Fruit fly (Drosophila melanogaster): Measurements from ENCODE around the gene CG5421.
A peak's percentile ranks its signal among the peaks of the same experiment; 100 is the strongest.

Gene CG5421

DNA sequence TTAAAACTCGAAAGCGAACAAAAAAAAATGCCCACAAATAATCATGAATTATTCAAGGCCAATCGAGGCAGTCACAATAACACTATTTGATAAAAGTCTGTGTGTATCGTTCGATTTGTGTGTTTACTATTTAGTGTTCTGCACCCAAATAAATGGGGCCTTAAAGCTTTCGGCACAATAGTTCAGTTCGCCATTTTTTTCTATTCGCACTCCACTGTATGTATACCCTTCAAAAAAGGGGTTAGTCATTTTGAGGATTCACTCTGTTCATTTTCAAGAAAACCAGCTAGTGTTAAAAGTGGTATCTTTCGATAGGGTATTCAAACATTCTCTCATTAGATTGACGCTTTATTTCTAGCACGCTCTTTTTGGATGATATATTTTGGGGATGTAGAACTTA, 19.7 kb upstream of the CG5421 start (continued):
- no peak for TF ChIP-seq CG18476 (GFP tag; optimal IDR thresholded peaks at IDR 0.05)
- no peak for TF ChIP-seq ro (GFP tag; IDR thresholded peaks at IDR 0.05)
- no peak for TF ChIP-seq danr (GFP tag; IDR thresholded peaks at IDR 0.05)
- TF ChIP-seq CG4820 (GFP tag; optimal IDR thresholded peaks at IDR 0.05), result no peak
- peak; percentile 27 for TF ChIP-seq Ptx1 (GFP tag; IDR thresholded peaks at IDR 0.05)
- peak; percentile 60 for TF ChIP-seq grau (tag; optimal IDR thresholded peaks at IDR 0.05)
- no peak for TF ChIP-seq Dref (GFP tag; IDR thresholded peaks at IDR 0.05)
- peak; percentile 22 for TF ChIP-seq CG10274 (GFP tag; optimal IDR thresholded peaks at IDR 0.05)
- TF ChIP-seq rib (GFP tag; IDR thresholded peaks at IDR 0.05), result peak; percentile 94
- peak; percentile 6 for TF ChIP-seq pnt (GFP tag; optimal IDR thresholded peaks at IDR 0.05)
- TF ChIP-seq CG3838 (GFP tag; optimal IDR thresholded peaks at IDR 0.05), result no peak
- no peak for TF ChIP-seq CG14860 (GFP tag; IDR thresholded peaks at IDR 0.05; ENCODE audit: partially characterized antibody)
- TF ChIP-seq ranshi (GFP tag; IDR thresholded peaks at IDR 0.05), result 0 out of 2 replicates have a peak, but pooled peaks have one; percentile 33
- peak; percentile 50; the same call in 1 of the 2 replicates for TF ChIP-seq seq (GFP tag; IDR thresholded peaks at IDR 0.05)
- no peak for TF ChIP-seq CG43689 (GFP tag; IDR thresholded peaks at IDR 0.05)
- no peak for TF ChIP-seq jing (GFP tag; optimal IDR thresholded peaks at IDR 0.05)
- TF ChIP-seq repo (GFP tag; optimal IDR thresholded peaks at IDR 0.05), result no peak
- no peak for TF ChIP-seq twi (tag; optimal IDR thresholded peaks at IDR 0.05)
- no peak for TF ChIP-seq slou (GFP tag; optimal IDR thresholded peaks at IDR 0.05)
- TF ChIP-seq Mes4 (GFP tag; optimal IDR thresholded peaks at IDR 0.05), result no peak
- TF ChIP-seq bsh (GFP tag; optimal IDR thresholded peaks at IDR 0.05), result no peak
- no peak for TF ChIP-seq kah (GFP tag; optimal IDR thresholded peaks at IDR 0.05)
- TF ChIP-seq CG11093 (GFP tag; IDR thresholded peaks at IDR 0.05), result no peak
- no peak for TF ChIP-seq wor (GFP tag; IDR thresholded peaks at IDR 0.05)
- TF ChIP-seq CG8281 (tag; optimal IDR thresholded peaks at IDR 0.05), result peak; percentile 16
- TF ChIP-seq fu2 (GFP tag; optimal IDR thresholded peaks at IDR 0.05), result peak; percentile 56
- TF ChIP-seq CG9609 (GFP tag; optimal IDR thresholded peaks at IDR 0.05), result no peak
- TF ChIP-seq CG5953 (GFP tag; IDR thresholded peaks at IDR 0.05), result no peak
- no peak for TF ChIP-seq E2f2 (GFP tag; IDR thresholded peaks at IDR 0.05)
- no peak for TF ChIP-seq ci (GFP tag; IDR thresholded peaks at IDR 0.05)
- TF ChIP-seq Vsx1 (GFP tag; optimal IDR thresholded peaks at IDR 0.05), result no peak
- no peak for TF ChIP-seq sisA (GFP tag; IDR thresholded peaks at IDR 0.05)
- peak; percentile 63 for TF ChIP-seq schlank (tag; optimal IDR thresholded peaks at IDR 0.05)
- peak; percentile 16 for TF ChIP-seq Dad (GFP tag; optimal IDR thresholded peaks at IDR 0.05)
- TF ChIP-seq pb (GFP tag; optimal IDR thresholded peaks at IDR 0.05), result peak; percentile 14
- peak; percentile 41 for TF ChIP-seq Chrac-16 (GFP tag; optimal IDR thresholded peaks at IDR 0.05)
- peak; percentile 71 for TF ChIP-seq Atf6 (GFP tag; IDR thresholded peaks at IDR 0.05)
- TF ChIP-seq sens (GFP tag), result peak; percentile 44
- peak; percentile 68 for TF ChIP-seq CG3281 (GFP tag; optimal IDR thresholded peaks at IDR 0.05)
- peak; percentile 76 for TF ChIP-seq CG16779 (GFP tag; IDR thresholded peaks at IDR 0.05)
- TF ChIP-seq gem (tag; optimal IDR thresholded peaks at IDR 0.05), result peak; percentile 51
- 0 out of 2 replicates have a peak, but pooled peaks have one; percentile 7 for TF ChIP-seq CG6689 (GFP tag; IDR thresholded peaks at IDR 0.05)
- TF ChIP-seq CG14050 (GFP tag; IDR thresholded peaks at IDR 0.05), result no peak
- TF ChIP-seq CG17359 (tag; optimal IDR thresholded peaks at IDR 0.05), result peak; percentile 28
- TF ChIP-seq Hmr (GFP tag; optimal IDR thresholded peaks at IDR 0.05), result peak; percentile 70
- no peak for TF ChIP-seq CG9437 (GFP tag; optimal IDR thresholded peaks at IDR 0.05)
- TF ChIP-seq oc (tag; optimal IDR thresholded peaks at IDR 0.05), result no peak
- TF ChIP-seq hb (GFP tag; IDR thresholded peaks at IDR 0.05; ENCODE audit: partially characterized antibody), result no peak
- no peak for TF ChIP-seq pita (GFP tag; optimal IDR thresholded peaks at IDR 0.05)
- TF ChIP-seq zfh2 (GFP tag; optimal IDR thresholded peaks at IDR 0.05), result peak; percentile 80
- no peak for TF ChIP-seq CG2875 (GFP tag; optimal IDR thresholded peaks at IDR 0.05)
- TF ChIP-seq CG33557 (GFP tag; optimal IDR thresholded peaks at IDR 0.05), result no peak
- peak; percentile 93 for TF ChIP-seq CG2120 (GFP tag; optimal IDR thresholded peaks at IDR 0.05)

Data from whole organism, embryonic.